Fruit fly (Drosophila melanogaster) whole organism, embryonic: Measurements from ENCODE around the gene Dop1R2.
A peak's percentile ranks its signal among the peaks of the same experiment; 100 is the strongest.

Experiments used
- Bteb2 ChIP-seq: fragments of 200-800 bp; sonication (Bioruptor generic); optimal IDR thresholded peaks from 2 replicates; lab custom pipeline; 2016; ENCODE audit warnings: missing biosample characterization, missing genetic modification characterization
- CG10274 ChIP-seq: fragments of 200-800 bp; sonication (Bioruptor generic); optimal IDR thresholded peaks from 3 replicates; lab custom pipeline; 2017; ENCODE audit warnings: missing biosample characterization, mild to moderate bottlenecking, missing genetic modification characterization
- CG10366 ChIP-seq: fragments of 200-800 bp; sonication (Bioruptor generic); IDR thresholded peaks from 2 replicates; pipeline ENCODE4 v1.3.6; 2022; ENCODE audit warnings: missing biosample characterization, missing genetic modification characterization
- CG11247 ChIP-seq: fragments of 200-800 bp; sonication (Bioruptor generic); IDR thresholded peaks from 2 replicates; pipeline ENCODE4 v1.3.6; 2022; ENCODE audit warnings: missing biosample characterization, missing genetic modification characterization
- CG12104 ChIP-seq: fragments of 200-800 bp; sonication (Bioruptor generic); optimal IDR thresholded peaks from 3 replicates; lab custom pipeline; 2016; ENCODE audit warnings: missing biosample characterization, missing genetic modification characterization
- CG12659 ChIP-seq: fragments of 200-800 bp; sonication (Bioruptor generic); optimal IDR thresholded peaks from 3 replicates; lab custom pipeline; 2017; ENCODE audit warnings: mild to moderate bottlenecking, missing biosample characterization, missing genetic modification reagents, missing genetic modification characterization
- CG13894 ChIP-seq: fragments of 200-800 bp; sonication (Bioruptor generic); optimal IDR thresholded peaks from 3 replicates; lab custom pipeline; 2018; ENCODE audit warnings: missing biosample characterization, mild to moderate bottlenecking, missing genetic modification characterization, moderate library complexity
- CG16815 ChIP-seq: fragments of 200-800 bp; sonication (Bioruptor generic); optimal IDR thresholded peaks from 3 replicates; lab custom pipeline; 2017; ENCODE audit warnings: missing biosample characterization, mild to moderate bottlenecking, missing genetic modification characterization
- CG17829 ChIP-seq: fragments of 200-800 bp; optimal IDR thresholded peaks from 2 replicates; lab custom pipeline; 2019; ENCODE audit warnings: missing biosample characterization, mild to moderate bottlenecking, missing genetic modification characterization, moderate library complexity
- CG2129 ChIP-seq: fragments of 200-800 bp; sonication (Bioruptor generic); IDR thresholded peaks from 2 replicates; pipeline ENCODE4 v1.3.6; 2022; ENCODE audit warnings: missing biosample characterization, missing genetic modification characterization; ENCODE audit not compliant: partially characterized antibody
- CG31224 ChIP-seq: fragments of 200-800 bp; sonication (Bioruptor generic); IDR thresholded peaks from 2 replicates; pipeline ENCODE4 v1.3.6; 2022; ENCODE audit warnings: missing biosample characterization, missing genetic modification characterization
- CG3407 ChIP-seq: fragments of 200-800 bp; sonication (Bioruptor generic); optimal IDR thresholded peaks from 2 replicates; lab custom pipeline; 2018; ENCODE audit warnings: missing biosample characterization, mild to moderate bottlenecking, missing genetic modification characterization
- CG6654 ChIP-seq: fragments of 200-800 bp; sonication (Bioruptor generic); optimal IDR thresholded peaks from 2 replicates; lab custom pipeline; 2017; ENCODE audit warnings: missing biosample characterization, mild to moderate bottlenecking, missing genetic modification characterization
- CG6791 ChIP-seq: fragments of 200-800 bp; sonication (Bioruptor generic); IDR thresholded peaks from 3 replicates; pipeline ENCODE4 v1.3.6; 2022; ENCODE audit warnings: missing biosample characterization, missing genetic modification characterization; ENCODE audit not compliant: partially characterized antibody
- CG6854 ChIP-seq: fragments of 200-800 bp; sonication (Bioruptor generic); optimal IDR thresholded peaks from 3 replicates; lab custom pipeline; 2017; ENCODE audit warnings: missing biosample characterization, mild to moderate bottlenecking, missing genetic modification characterization
- CG7928 ChIP-seq: fragments of 200-800 bp; sonication (Bioruptor generic); optimal IDR thresholded peaks from 2 replicates; lab custom pipeline; 2017; ENCODE audit warnings: missing biosample characterization, mild to moderate bottlenecking, missing genetic modification characterization
- CG8089 ChIP-seq: fragments of 200-800 bp; sonication (Bioruptor generic); optimal IDR thresholded peaks from 3 replicates; lab custom pipeline; 2016; ENCODE audit warnings: missing biosample characterization, missing genetic modification characterization
- D19B ChIP-seq: fragments of 200-800 bp; sonication (Bioruptor generic); optimal IDR thresholded peaks from 2 replicates; lab custom pipeline; 2017; ENCODE audit warnings: missing biosample characterization, mild to moderate bottlenecking, missing genetic modification characterization
- Dip3 ChIP-seq: fragments of 200-800 bp; sonication (Bioruptor generic); optimal IDR thresholded peaks from 3 replicates; lab custom pipeline; 2016; ENCODE audit warnings: missing biosample characterization, missing genetic modification characterization
- Doc2 ChIP-seq: fragments of 200-800 bp; sonication (Bioruptor generic); IDR thresholded peaks from 2 replicates; pipeline ENCODE4 v1.3.6; 2022; ENCODE audit warnings: missing biosample characterization, missing genetic modification characterization
- Fer1 ChIP-seq: fragments of 200-800 bp; sonication (Bioruptor generic); optimal IDR thresholded peaks from 2 replicates; lab custom pipeline; 2017; ENCODE audit warnings: missing biosample characterization, mild to moderate bottlenecking, missing genetic modification characterization
- HLHmδ ChIP-seq: fragments of 200-800 bp; sonication (Bioruptor generic); optimal IDR thresholded peaks from 2 replicates; lab custom pipeline; 2018; ENCODE audit warnings: missing biosample characterization, mild to moderate bottlenecking, missing genetic modification characterization, moderate library complexity
- HmgZ ChIP-seq: fragments of 200-800 bp; sonication (Bioruptor generic); optimal IDR thresholded peaks from 2 replicates; lab custom pipeline; 2018; ENCODE audit warnings: missing biosample characterization, mild to moderate bottlenecking, missing genetic modification characterization
- Ravus ChIP-seq: fragments of 200-800 bp; sonication (Bioruptor generic); IDR thresholded peaks from 2 replicates; pipeline ENCODE4 v1.3.6; 2022; ENCODE audit warnings: missing biosample characterization, missing genetic modification characterization
- Scr ChIP-seq: fragments of 200-800 bp; sonication (Bioruptor generic); IDR thresholded peaks from 2 replicates; pipeline ENCODE4 v1.3.6; 2022; ENCODE audit warnings: missing biosample characterization, missing genetic modification characterization; ENCODE audit not compliant: partially characterized antibody
- Spps ChIP-seq: fragments of 200-800 bp; sonication (Bioruptor generic); optimal IDR thresholded peaks from 2 replicates; lab custom pipeline; 2018; ENCODE audit warnings: missing biosample characterization, mild to moderate bottlenecking, missing genetic modification characterization
- amos ChIP-seq: fragments of 200-800 bp; sonication (Bioruptor generic); IDR thresholded peaks from 2 replicates; pipeline ENCODE4 v1.3.6; 2022; ENCODE audit warnings: missing biosample characterization, missing genetic modification characterization; ENCODE audit not compliant: partially characterized antibody
- aop ChIP-seq: fragments of 200-800 bp; sonication (Bioruptor generic); IDR thresholded peaks from 2 replicates; pipeline ENCODE4 v1.3.6; 2022; ENCODE audit warnings: missing biosample characterization, missing genetic modification characterization
- bsh ChIP-seq, 2 experiments: fragments of 200-800 bp; sonication (Bioruptor generic); optimal IDR thresholded peaks; 2 replicates each; lab custom pipeline; 2017 to 2018; ENCODE audit warnings: mild to moderate bottlenecking in 2 of 2, missing biosample characterization in 2 of 2, missing genetic modification characterization in 2 of 2, moderate library complexity in 1 of 2
- cg ChIP-seq: fragments of 200-800 bp; sonication (Bioruptor generic); optimal IDR thresholded peaks from 3 replicates; lab custom pipeline; 2019; ENCODE audit warnings: missing biosample characterization, mild to moderate bottlenecking, missing genetic modification characterization, moderate library complexity
- crol ChIP-seq: fragments of 200-800 bp; sonication (Bioruptor generic); IDR thresholded peaks from 2 replicates; pipeline ENCODE4 v1.3.6; 2022; ENCODE audit warnings: missing biosample characterization, missing genetic modification characterization
- da ChIP-seq: fragments of 200-800 bp; sonication (Bioruptor generic); optimal IDR thresholded peaks from 2 replicates; lab custom pipeline; 2016; ENCODE audit warnings: missing biosample characterization, missing genetic modification characterization
- danr ChIP-seq: fragments of 200-800 bp; sonication (Bioruptor generic); IDR thresholded peaks from 2 replicates; pipeline ENCODE4 v1.3.6; 2022; ENCODE audit warnings: missing biosample characterization, missing genetic modification characterization
- eve ChIP-seq, 2 experiments: fragments of >200 bp; optimal IDR thresholded peaks; 2 replicates each; lab custom pipeline; 2017; ENCODE audit warnings: missing biosample characterization in 2 of 2, missing genetic modification characterization in 2 of 2
- eyg ChIP-seq: fragments of 200-800 bp; sonication (Bioruptor generic); optimal IDR thresholded peaks from 3 replicates; lab custom pipeline; 2016; ENCODE audit warnings: missing biosample characterization, missing genetic modification characterization
- fd102C ChIP-seq: fragments of 200-800 bp; sonication (Bioruptor generic); optimal IDR thresholded peaks from 2 replicates; lab custom pipeline; 2018; ENCODE audit warnings: missing biosample characterization, mild to moderate bottlenecking, missing genetic modification characterization, moderate library complexity
- gem ChIP-seq: fragments of 200-800 bp; sonication (Bioruptor generic); optimal IDR thresholded peaks from 2 replicates; lab custom pipeline; 2019; ENCODE audit warnings: missing biosample characterization, mild to moderate bottlenecking, missing genetic modification characterization, moderate library complexity
- ken ChIP-seq: fragments of 200-800 bp; sonication (Bioruptor generic); IDR thresholded peaks from 3 replicates; pipeline ENCODE4 v1.3.6; 2022; ENCODE audit warnings: missing biosample characterization, missing genetic modification characterization
- mam ChIP-seq: fragments of 200-800 bp; sonication (Bioruptor generic); optimal IDR thresholded peaks from 3 replicates; lab custom pipeline; 2016; ENCODE audit warnings: missing biosample characterization, missing genetic modification characterization
- oc ChIP-seq: fragments of 200-800 bp; sonication (Bioruptor generic); optimal IDR thresholded peaks from 2 replicates; lab custom pipeline; 2018; ENCODE audit warnings: missing biosample characterization, mild to moderate bottlenecking, missing genetic modification characterization, moderate library complexity
- ranshi ChIP-seq: fragments of 200-800 bp; sonication (Bioruptor generic); IDR thresholded peaks from 2 replicates; pipeline ENCODE4 v1.3.6; 2022; ENCODE audit warnings: missing biosample characterization, missing genetic modification characterization
- row ChIP-seq: fragments of 200-800 bp; sonication (Bioruptor generic); IDR thresholded peaks from 3 replicates; pipeline ENCODE4 v1.3.6; 2022; ENCODE audit warnings: missing biosample characterization, missing genetic modification characterization
- salm ChIP-seq: fragments of 200-800 bp; sonication (Bioruptor generic); optimal IDR thresholded peaks from 2 replicates; lab custom pipeline; 2018; ENCODE audit warnings: missing biosample characterization, mild to moderate bottlenecking, missing genetic modification characterization
- sim ChIP-seq: fragments of 200-800 bp; sonication (Bioruptor generic); IDR thresholded peaks from 2 replicates; pipeline ENCODE4 v1.3.6; 2022; ENCODE audit warnings: missing biosample characterization, missing genetic modification characterization
- tup ChIP-seq: fragments of 200-800 bp; sonication (Bioruptor generic); optimal IDR thresholded peaks from 2 replicates; lab custom pipeline; 2016; ENCODE audit warnings: missing biosample characterization, mild to moderate bottlenecking, missing genetic modification characterization, moderate library complexity
- tx ChIP-seq: fragments of 200-800 bp; sonication (Bioruptor generic); optimal IDR thresholded peaks from 2 replicates; lab custom pipeline; 2016; ENCODE audit warnings: missing biosample characterization, missing genetic modification characterization
- unc-4 ChIP-seq: fragments of 200-800 bp; sonication (Bioruptor generic); IDR thresholded peaks from 2 replicates; pipeline ENCODE4 v1.3.6; 2022; ENCODE audit warnings: missing biosample characterization, missing genetic modification characterization; ENCODE audit not compliant: partially characterized antibody
- usp ChIP-seq: fragments of >200 bp; optimal IDR thresholded peaks from 2 replicates; lab custom pipeline; 2017; ENCODE audit warnings: missing biosample characterization, missing genetic modification characterization
- zen ChIP-seq: fragments of 200-800 bp; sonication (Bioruptor generic); optimal IDR thresholded peaks from 3 replicates; lab custom pipeline; 2018; ENCODE audit warnings: missing biosample characterization, mild to moderate bottlenecking, missing genetic modification characterization, moderate library complexity

Gene Dop1R2

DNA sequence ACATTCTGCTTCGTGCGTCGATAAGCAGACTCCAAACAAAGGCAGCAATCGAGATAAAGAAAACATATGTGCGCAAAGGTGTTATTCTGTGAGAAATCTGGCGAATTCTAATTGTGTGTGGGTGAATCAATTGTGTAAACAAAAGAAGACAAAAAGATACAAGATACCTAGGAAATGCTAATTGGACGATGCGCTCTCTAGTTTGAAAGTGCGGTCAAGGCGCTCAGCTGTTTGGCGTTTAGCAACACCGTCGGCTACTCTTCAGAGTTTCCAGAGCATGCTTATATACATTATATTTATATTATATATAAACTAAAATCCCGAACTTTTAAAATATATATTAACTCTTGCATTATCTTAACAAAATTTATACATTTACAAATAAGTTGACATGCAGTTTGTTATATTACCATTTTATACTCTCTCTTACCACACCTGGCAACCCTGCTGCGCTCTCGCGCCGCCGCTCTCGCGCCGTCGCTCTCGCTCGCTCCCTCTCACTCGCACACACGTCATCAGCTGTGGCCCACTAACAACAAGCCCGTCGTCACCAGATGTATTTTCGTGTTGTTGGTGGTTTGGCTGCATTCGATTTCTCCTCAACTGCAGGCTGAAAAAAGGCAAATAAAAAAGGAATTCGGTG lies 41.1 kb downstream of the Dop1R2 start, which contains the start of gene CG1907 (continued):
- peak; percentile 99 for TF ChIP-seq ranshi (GFP tag; lab: Robert Waterston, UW)
- peak; percentile 99 for TF ChIP-seq gem (tag; lab: Kevin White, UChicago)
- peak; percentile 100 for TF ChIP-seq row (GFP tag; lab: Robert Waterston, UW)
- peak; percentile 88 for TF ChIP-seq mam (GFP tag; lab: Kevin White, UChicago)
- TF ChIP-seq CG7928 (GFP tag; lab: Kevin White, UChicago) = peak; percentile 83
- no peak for TF ChIP-seq HLHmδ (GFP tag; lab: Kevin White, UChicago)
- TF ChIP-seq aop (GFP tag; lab: Robert Waterston, UW) = peak; percentile 88
- TF ChIP-seq salm (tag; lab: Kevin White, UChicago) = peak; percentile 96
- TF ChIP-seq Spps (tag; lab: Kevin White, UChicago) = peak; percentile 97
- peak; percentile 97 for TF ChIP-seq CG13894 (tag; lab: Kevin White, UChicago)
- TF ChIP-seq CG12104 (GFP tag; lab: Kevin White, UChicago) = peak; percentile 98
- TF ChIP-seq zen = peak; percentile 98
- peak; percentile 81 for TF ChIP-seq Bteb2 (GFP tag; lab: Kevin White, UChicago)
- TF ChIP-seq tup (GFP tag; lab: Kevin White, UChicago) = peak; percentile 93
- no peak for TF ChIP-seq CG6791
- TF ChIP-seq tx (GFP tag; lab: Kevin White, UChicago) = peak; percentile 73
- TF ChIP-seq bsh (GFP tag; optimal IDR thresholded peaks at IDR 0.05; lab: Kevin White, UChicago) = peak; percentile 88 to 98
- TF ChIP-seq CG6854 (GFP tag; lab: Kevin White, UChicago) = peak; percentile 98
- peak; percentile 98 for TF ChIP-seq CG11247 (GFP tag; lab: Robert Waterston, UW)
- peak; percentile 94 for TF ChIP-seq D19B (GFP tag; lab: Kevin White, UChicago)
- TF ChIP-seq Doc2 (GFP tag; lab: Robert Waterston, UW) = peak; percentile 93
- TF ChIP-seq CG16815 (GFP tag; lab: Kevin White, UChicago) = peak; percentile 97
- TF ChIP-seq Ravus (GFP tag; lab: Robert Waterston, UW) = peak; percentile 94
- TF ChIP-seq sim (GFP tag; lab: Robert Waterston, UW) = peak; percentile 98
- peak; percentile 95 for TF ChIP-seq CG31224
- TF ChIP-seq CG8089 (GFP tag; lab: Kevin White, UChicago) = peak; percentile 76
- peak; percentile 41 for TF ChIP-seq eyg (GFP tag; lab: Kevin White, UChicago)
- TF ChIP-seq CG6654 (GFP tag; lab: Kevin White, UChicago) = peak; percentile 89
- TF ChIP-seq HmgZ = peak; percentile 97
- TF ChIP-seq Scr (GFP tag; lab: Robert Waterston, UW) = peak; percentile 45
- TF ChIP-seq Dip3 (GFP tag; lab: Kevin White, UChicago) = peak; percentile 78
- peak; percentile 86 for TF ChIP-seq fd102C (GFP tag; lab: Kevin White, UChicago)
- TF ChIP-seq Fer1 (GFP tag; lab: Kevin White, UChicago) = peak; percentile 99
- peak; percentile 97 for TF ChIP-seq ken
- TF ChIP-seq danr = peak; percentile 96
- TF ChIP-seq eve (GFP tag; optimal IDR thresholded peaks at IDR 0.05; lab: Kevin White, UChicago) = peak in 1 of 2 experiments; percentile 81
- TF ChIP-seq CG10274 = peak; percentile 91
- no peak for TF ChIP-seq amos (GFP tag; lab: Robert Waterston, UW)
- TF ChIP-seq CG10366 (GFP tag; lab: Robert Waterston, UW) = peak; percentile 98
- peak; percentile 43; the same call in 1 of the 2 replicates for TF ChIP-seq unc-4 (GFP tag; lab: Robert Waterston, UW)
- no peak for TF ChIP-seq da (GFP tag; lab: Kevin White, UChicago)
- TF ChIP-seq CG12659 (GFP tag; lab: Kevin White, UChicago) = peak; percentile 99
- peak; percentile 99 for TF ChIP-seq CG17829
- TF ChIP-seq oc (tag; lab: Kevin White, UChicago) = peak; percentile 96
- no peak for TF ChIP-seq cg (GFP tag; lab: Kevin White, UChicago)
- peak; percentile 96 for TF ChIP-seq CG3407 (GFP tag; lab: Kevin White, UChicago)
- no peak for TF ChIP-seq CG2129 (GFP tag; lab: Robert Waterston, UW)
- no peak for TF ChIP-seq usp
- peak; percentile 78 for TF ChIP-seq crol (GFP tag; lab: Robert Waterston, UW)
